Fruit fly (Drosophila melanogaster) whole organism, prepupa: ENCODE measurements around the gene Tpi.

ENCODE experiments used
- CG32006 ChIP-seq: fragments of 200-800 bp; sonication (Bioruptor generic); optimal IDR thresholded peaks from 3 replicates; lab custom pipeline; 2017; ENCODE audit warnings: missing biosample characterization, mild to moderate bottlenecking, missing genetic modification characterization
- Eip93F ChIP-seq: fragments of 200-800 bp; sonication (Bioruptor generic); optimal IDR thresholded peaks from 2 replicates; lab custom pipeline; 2016; ENCODE audit warnings: missing biosample characterization, mild to moderate bottlenecking, missing genetic modification characterization
- Lpt ChIP-seq: fragments of 200-800 bp; sonication (Bioruptor generic); optimal IDR thresholded peaks from 3 replicates; lab custom pipeline; 2016; ENCODE audit warnings: missing biosample characterization, missing genetic modification characterization

Gene Tpi

dm6 chr3R:30083215-30083614 lies 51.2 kb downstream of the Tpi start (continued):
- TF ChIP-seq Lpt (GFP tag; lab: Kevin White, UChicago), result no peak
- TF ChIP-seq CG32006 (GFP tag; lab: Kevin White, UChicago), result peak; percentile 17
- TF ChIP-seq Eip93F (GFP tag; lab: Kevin White, UChicago), result no peak
